Worm (Caenorhabditis elegans): ENCODE data around the gene ZK632.12.

Gene ZK632.12

DNA sequence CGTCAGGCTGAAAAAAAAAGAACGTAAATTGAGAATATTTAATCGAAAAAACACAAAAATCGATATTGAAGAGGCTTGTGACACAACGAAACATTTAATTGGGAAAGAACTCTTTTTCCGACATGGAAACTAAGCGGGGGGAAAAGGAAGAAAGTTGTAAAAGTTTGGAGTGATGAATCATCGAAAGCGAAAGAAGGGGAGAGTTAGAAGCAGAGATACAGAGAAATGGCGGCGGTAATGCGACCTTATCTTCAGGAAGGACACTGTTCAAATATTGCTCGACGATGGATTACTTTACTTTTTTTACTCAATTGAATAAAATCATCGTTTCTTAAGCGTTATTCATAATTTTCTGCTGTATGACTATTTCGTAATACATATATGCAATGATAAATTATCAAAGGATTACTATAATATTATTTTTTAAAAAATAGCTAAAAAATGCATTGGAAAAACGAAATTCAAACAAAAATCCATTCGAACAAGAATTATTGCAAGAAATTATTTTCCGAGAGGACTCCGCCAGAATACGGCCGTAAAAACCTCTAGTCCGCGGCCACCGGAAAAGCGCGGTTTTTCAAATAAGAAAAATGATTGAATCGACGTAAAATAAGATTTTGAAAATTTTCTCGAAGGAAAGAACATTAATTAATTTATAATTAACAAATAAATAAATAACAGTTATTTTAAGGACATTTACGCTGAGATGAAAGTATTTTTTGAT, 37.3 kb downstream of the ZK632.12 start, which contains the start of gene dhhc-4:
Gene dhhc-4 (minus strand): TSS at position 13 of the 724 bp plus-strand sequence.
- TF ChIP-seq vab-15 (tag; optimal IDR thresholded peaks at IDR 0.05) (peak; percentile 33), lir-3 (tag; optimal IDR thresholded peaks at IDR 0.05; ENCODE audit: poor library complexity) (peak; percentile 96), nhr-11 (tag; optimal IDR thresholded peaks at IDR 0.05) (no peak), nhr-90 (tag; optimal IDR thresholded peaks at IDR 0.05; ENCODE audit: poor library complexity) (peak; percentile 96), nhr-76 (tag; optimal IDR thresholded peaks at IDR 0.05) (no peak), hpl-2 (GFP tag; optimal IDR thresholded peaks at IDR 0.05) (no peak), zag-1 (tag; optimal IDR thresholded peaks at IDR 0.05) (no peak), egl-13 (tag; optimal IDR thresholded peaks at IDR 0.05) (peak; percentile 95), ceh-63 (GFP tag; optimal IDR thresholded peaks at IDR 0.05) (no peak), nhr-71 (tag; optimal IDR thresholded peaks at IDR 0.05) (peak; percentile 94), nhr-237 (tag; optimal IDR thresholded peaks at IDR 0.05) (no peak), mep-1 (tag; optimal IDR thresholded peaks at IDR 0.05) (peak; percentile 52), lin-35 (GFP tag; optimal IDR thresholded peaks at IDR 0.05) (peak; percentile 92 to 93), ztf-11 (tag; optimal IDR thresholded peaks at IDR 0.05) (peak in 1 of 2 experiments; percentile 96), sup-37 (GFP tag; optimal IDR thresholded peaks at IDR 0.05) (peak; percentile 82), irx-1 (tag; optimal IDR thresholded peaks at IDR 0.05) (peak; percentile 95), tbx-2 (tag; optimal IDR thresholded peaks at IDR 0.05) (peak; percentile 94), ceh-82 (tag; optimal IDR thresholded peaks at IDR 0.05) (peak; percentile 52 to 58 (median 55)), ama-1 (optimal IDR thresholded peaks at IDR 0.05) (no peak), tlp-1 (tag; optimal IDR thresholded peaks at IDR 0.05) (no peak), pqm-1 (tag; optimal IDR thresholded peaks at IDR 0.05) (no peak), unc-130 (tag; optimal IDR thresholded peaks at IDR 0.05) (peak; percentile 28), lin-14 (GFP tag; optimal IDR thresholded peaks at IDR 0.05) (peak; percentile 84), egl-27 (tag; optimal IDR thresholded peaks at IDR 0.05) (no peak), efl-3 (GFP tag; optimal IDR thresholded peaks at IDR 0.05) (peak; percentile 80), lin-39 (tag; optimal IDR thresholded peaks at IDR 0.05) (peak; percentile 86), sptf-1 (tag; optimal IDR thresholded peaks at IDR 0.05) (no peak), unc-62 (GFP tag; optimal IDR thresholded peaks at IDR 0.05) (no peak), grh-1 (GFP tag; IDR thresholded peaks at IDR 0.05) (peak; percentile 83), rnt-1 (tag; optimal IDR thresholded peaks at IDR 0.05) (peak; percentile 99), dpl-1 (GFP tag; optimal IDR thresholded peaks at IDR 0.05) (peak; percentile 88 to 93 (median 91)), elt-2 (tag; optimal IDR thresholded peaks at IDR 0.05) (peak; percentile 72), ceh-90 (tag; optimal IDR thresholded peaks at IDR 0.05) (peak; percentile 97), nhr-85 (tag) (peak; percentile 92), nhr-19 (GFP tag; conservative IDR thresholded peaks at IDR 0.05) (peak; percentile 90), C04F5.9 (tag; optimal IDR thresholded peaks at IDR 0.05) (peak; percentile 84), ces-1 (GFP tag; optimal IDR thresholded peaks at IDR 0.05) (no peak), swsn-7 (tag; optimal IDR thresholded peaks at IDR 0.05) (peak; percentile 89), unc-30 (tag; optimal IDR thresholded peaks at IDR 0.05) (no peak), aha-1 (tag; optimal IDR thresholded peaks at IDR 0.05) (no peak), pax-3 (tag; optimal IDR thresholded peaks at IDR 0.05) (peak; percentile 95), ets-5 (GFP tag; IDR thresholded peaks at IDR 0.05) (no peak), Y116A8C.19 (tag; optimal IDR thresholded peaks at IDR 0.05; ENCODE audit: borderline replicate concordance) (peak; percentile 73), fkh-4 (tag; optimal IDR thresholded peaks at IDR 0.05; ENCODE audit: borderline replicate concordance) (peak; percentile 97), zip-4 (GFP tag; optimal IDR thresholded peaks at IDR 0.05) (peak; percentile 84), alr-1 (tag; optimal IDR thresholded peaks at IDR 0.05; ENCODE audit: borderline replicate concordance) (no peak), mdl-1 (tag; optimal IDR thresholded peaks at IDR 0.05) (no peak), elt-3 (tag; optimal IDR thresholded peaks at IDR 0.05) (no peak), mef-2 (tag; optimal IDR thresholded peaks at IDR 0.05) (no peak), lin-13 (GFP tag; optimal IDR thresholded peaks at IDR 0.05) (no peak), nhr-28 (tag; optimal IDR thresholded peaks at IDR 0.05) (no peak)

All from whole organism, L1 larva.